Fruit fly (Drosophila melanogaster) whole organism, embryonic: ENCODE measurements around the gene CG18788.

Experiments
- Abd-B ChIP-seq: fragments of 200-800 bp; sonication (Bioruptor generic); optimal IDR thresholded peaks from 2 replicates; lab custom pipeline; 2018; ENCODE audit warnings: missing biosample characterization, mild to moderate bottlenecking, missing genetic modification characterization, moderate library complexity
- Atf3 ChIP-seq: fragments of 200-800 bp; sonication (Bioruptor generic); optimal IDR thresholded peaks from 3 replicates; lab custom pipeline; 2016; ENCODE audit warnings: missing biosample characterization, missing genetic modification characterization
- BEAF-32 ChIP-seq: fragments of 200-800 bp; sonication (Bioruptor generic); optimal IDR thresholded peaks from 3 replicates; lab custom pipeline; 2017; ENCODE audit warnings: missing biosample characterization, missing genetic modification characterization, mild to moderate bottlenecking, moderate library complexity, missing genetic modification reagents
- Bdp1 ChIP-seq: fragments of 200-800 bp; sonication (Bioruptor generic); optimal IDR thresholded peaks from 3 replicates; lab custom pipeline; 2016; ENCODE audit warnings: missing biosample characterization, missing genetic modification characterization
- CG10543 ChIP-seq: fragments of 200-800 bp; sonication (Bioruptor generic); optimal IDR thresholded peaks from 3 replicates; lab custom pipeline; 2017; ENCODE audit warnings: missing biosample characterization, mild to moderate bottlenecking, missing genetic modification characterization, moderate library complexity
- CG1647 ChIP-seq: fragments of 200-800 bp; sonication (Bioruptor generic); optimal IDR thresholded peaks from 3 replicates; lab custom pipeline; 2016; ENCODE audit warnings: missing biosample characterization, missing genetic modification characterization
- CG17361 ChIP-seq: fragments of 200-800 bp; sonication (Bioruptor generic); IDR thresholded peaks from 3 replicates; pipeline ENCODE4 v1.3.6; 2022; ENCODE audit warnings: missing biosample characterization, missing genetic modification characterization
- CG17829 ChIP-seq: fragments of 200-800 bp; optimal IDR thresholded peaks from 2 replicates; lab custom pipeline; 2019; ENCODE audit warnings: missing biosample characterization, mild to moderate bottlenecking, missing genetic modification characterization, moderate library complexity
- CG2116 ChIP-seq: fragments of 200-800 bp; sonication (Bioruptor generic); optimal IDR thresholded peaks from 3 replicates; lab custom pipeline; 2018; ENCODE audit warnings: missing biosample characterization, mild to moderate bottlenecking, missing genetic modification characterization
- CG2202 ChIP-seq: fragments of 200-800 bp; sonication (Bioruptor generic); optimal IDR thresholded peaks from 2 replicates; lab custom pipeline; 2018; ENCODE audit warnings: missing biosample characterization, mild to moderate bottlenecking, missing genetic modification characterization
- CG30403 ChIP-seq: fragments of 200-800 bp; sonication (Bioruptor generic); optimal IDR thresholded peaks from 3 replicates; lab custom pipeline; 2016; ENCODE audit warnings: missing biosample characterization, missing genetic modification characterization
- CG3995 ChIP-seq: fragments of 200-800 bp; sonication (Bioruptor generic); optimal IDR thresholded peaks from 3 replicates; lab custom pipeline; 2016; ENCODE audit warnings: missing biosample characterization, missing genetic modification characterization
- CG4820 ChIP-seq: fragments of 200-800 bp; sonication (Bioruptor generic); optimal IDR thresholded peaks from 3 replicates; lab custom pipeline; 2016; ENCODE audit warnings: missing biosample characterization, missing genetic modification characterization
- CG6254 ChIP-seq: fragments of 200-800 bp; sonication (Bioruptor generic); optimal IDR thresholded peaks from 3 replicates; lab custom pipeline; 2017; ENCODE audit warnings: mild to moderate bottlenecking, missing biosample characterization, missing genetic modification reagents, missing genetic modification characterization
- CG8478 ChIP-seq: fragments of >200 bp; optimal IDR thresholded peaks from 2 replicates; lab custom pipeline; 2018
- CG9215 ChIP-seq: fragments of 200-800 bp; sonication (Bioruptor generic); IDR thresholded peaks from 2 replicates; pipeline ENCODE4 v1.3.6; 2022; ENCODE audit warnings: missing biosample characterization, missing genetic modification characterization
- CG9437 ChIP-seq: fragments of 200-800 bp; sonication (Bioruptor generic); optimal IDR thresholded peaks from 2 replicates; lab custom pipeline; 2018; ENCODE audit warnings: missing biosample characterization, mild to moderate bottlenecking, missing genetic modification characterization
- CkIIα-i1 ChIP-seq: fragments of 200-800 bp; sonication (Bioruptor generic); IDR thresholded peaks from 2 replicates; pipeline ENCODE4 v1.3.6; 2022; ENCODE audit warnings: missing biosample characterization, missing genetic modification characterization
- Dad ChIP-seq: fragments of 200-800 bp; sonication (Bioruptor generic); optimal IDR thresholded peaks from 3 replicates; lab custom pipeline; 2016; ENCODE audit warnings: missing biosample characterization, missing genetic modification characterization
- Ets97D ChIP-seq: fragments of 200-800 bp; sonication (Bioruptor generic); optimal IDR thresholded peaks from 3 replicates; lab custom pipeline; 2016; ENCODE audit warnings: missing biosample characterization, missing genetic modification characterization
- HmgZ ChIP-seq: fragments of 200-800 bp; sonication (Bioruptor generic); optimal IDR thresholded peaks from 2 replicates; lab custom pipeline; 2018; ENCODE audit warnings: missing biosample characterization, mild to moderate bottlenecking, missing genetic modification characterization
- Hmx ChIP-seq: fragments of 200-800 bp; sonication (Bioruptor generic); optimal IDR thresholded peaks from 2 replicates; lab custom pipeline; 2016; ENCODE audit warnings: missing biosample characterization, missing genetic modification characterization
- Hr3 ChIP-seq: fragments of 200-800 bp; sonication (Bioruptor generic); optimal IDR thresholded peaks from 3 replicates; lab custom pipeline; 2016; ENCODE audit warnings: missing biosample characterization, missing genetic modification characterization
- Mad ChIP-seq: fragments of 200-800 bp; sonication (Bioruptor generic); optimal IDR thresholded peaks from 2 replicates; lab custom pipeline; 2016; ENCODE audit warnings: missing biosample characterization, missing genetic modification characterization
- Max ChIP-seq: fragments of 200-800 bp; sonication (Bioruptor generic); optimal IDR thresholded peaks from 2 replicates; lab custom pipeline; 2016; ENCODE audit warnings: missing biosample characterization, mild to moderate bottlenecking, missing genetic modification characterization
- Myb ChIP-seq: fragments of 200-800 bp; sonication (Bioruptor generic); optimal IDR thresholded peaks from 2 replicates; lab custom pipeline; 2016; ENCODE audit warnings: missing biosample characterization, missing genetic modification characterization
- NC2β ChIP-seq: fragments of 200-800 bp; sonication (Bioruptor generic); optimal IDR thresholded peaks from 2 replicates; lab custom pipeline; 2016; ENCODE audit warnings: missing biosample characterization, missing genetic modification characterization
- Nf-YB ChIP-seq: fragments of 200-800 bp; sonication (Bioruptor generic); optimal IDR thresholded peaks from 3 replicates; lab custom pipeline; 2019; ENCODE audit warnings: missing biosample characterization, mild to moderate bottlenecking, missing genetic modification characterization, moderate library complexity
- NfI ChIP-seq: fragments of 200-800 bp; sonication (Bioruptor generic); optimal IDR thresholded peaks from 3 replicates; lab custom pipeline; 2018; ENCODE audit warnings: missing biosample characterization, mild to moderate bottlenecking, missing genetic modification characterization, moderate library complexity
- Oli ChIP-seq: fragments of 200-800 bp; sonication (Bioruptor generic); optimal IDR thresholded peaks from 2 replicates; lab custom pipeline; 2018; ENCODE audit warnings: missing biosample characterization, mild to moderate bottlenecking, missing genetic modification characterization, moderate library complexity
- Sry-δ ChIP-seq: fragments of 200-800 bp; sonication (Bioruptor generic); optimal IDR thresholded peaks from 2 replicates; lab custom pipeline; 2016; ENCODE audit warnings: missing biosample characterization, missing genetic modification characterization
- Ssrp ChIP-seq: fragments of 200-800 bp; sonication (Bioruptor generic); optimal IDR thresholded peaks from 2 replicates; lab custom pipeline; 2018; ENCODE audit warnings: missing biosample characterization, mild to moderate bottlenecking, missing genetic modification characterization, moderate library complexity
- Stat92E ChIP-seq, 3 experiments: fragments of >200 bp in 2 of 3; fragments of 200-800 bp in 1 of 3; sonication (Bioruptor generic) in 1 of 3; optimal IDR thresholded peaks; 2 replicates each; lab custom pipeline; 2017 to 2019; ENCODE audit warnings: missing biosample characterization in 3 of 3, missing genetic modification characterization in 3 of 3, mild to moderate bottlenecking in 1 of 3, moderate library complexity in 1 of 3
- Tbp ChIP-seq: fragments of >200 bp; optimal IDR thresholded peaks from 2 replicates; lab custom pipeline; 2018; ENCODE audit warnings: missing biosample characterization, missing genetic modification characterization
- Xrp1 ChIP-seq: fragments of 200-800 bp; sonication (Bioruptor generic); IDR thresholded peaks from 2 replicates; pipeline ENCODE4 v1.3.6; 2022; ENCODE audit warnings: missing biosample characterization, missing genetic modification characterization
- amos ChIP-seq: fragments of 200-800 bp; sonication (Bioruptor generic); IDR thresholded peaks from 2 replicates; pipeline ENCODE4 v1.3.6; 2022; ENCODE audit warnings: missing biosample characterization, missing genetic modification characterization; ENCODE audit not compliant: partially characterized antibody
- ara ChIP-seq: fragments of 200-800 bp; sonication (Bioruptor generic); IDR thresholded peaks from 2 replicates; pipeline ENCODE4 v1.3.6; 2022; ENCODE audit warnings: missing biosample characterization, missing genetic modification characterization
- chif ChIP-seq, 2 experiments: fragments of 200-800 bp; sonication (Bioruptor generic); optimal IDR thresholded peaks; 3 replicates each; lab custom pipeline; 2016; ENCODE audit warnings: missing biosample characterization in 2 of 2, missing genetic modification characterization in 2 of 2
- chm ChIP-seq: fragments of 200-800 bp; sonication (Bioruptor generic); IDR thresholded peaks from 2 replicates; pipeline ENCODE4 v1.3.6; 2022; ENCODE audit warnings: missing biosample characterization, missing genetic modification characterization
- dimm ChIP-seq: fragments of 200-800 bp; sonication (Bioruptor generic); IDR thresholded peaks from 2 replicates; pipeline ENCODE4 v1.3.6; 2022; ENCODE audit warnings: missing biosample characterization, missing genetic modification characterization
- fd96Cb ChIP-seq: fragments of 200-800 bp; sonication (Bioruptor generic); optimal IDR thresholded peaks from 2 replicates; lab custom pipeline; 2018; ENCODE audit warnings: missing biosample characterization, mild to moderate bottlenecking, missing genetic modification characterization, moderate library complexity
- ind ChIP-seq: fragments of 200-800 bp; sonication (Bioruptor generic); optimal IDR thresholded peaks from 3 replicates; lab custom pipeline; 2016; ENCODE audit warnings: missing biosample characterization, missing genetic modification characterization
- klu ChIP-seq: fragments of 200-800 bp; sonication (Bioruptor generic); IDR thresholded peaks from 2 replicates; pipeline ENCODE4 v1.3.6; 2022; ENCODE audit warnings: missing biosample characterization, missing genetic modification characterization
- kni ChIP-seq: fragments of 200-800 bp; sonication (Bioruptor generic); optimal IDR thresholded peaks from 3 replicates; lab custom pipeline; 2017; ENCODE audit warnings: mild to moderate bottlenecking, missing biosample characterization, missing genetic modification reagents, missing genetic modification characterization
- mam ChIP-seq: fragments of 200-800 bp; sonication (Bioruptor generic); optimal IDR thresholded peaks from 3 replicates; lab custom pipeline; 2016; ENCODE audit warnings: missing biosample characterization, missing genetic modification characterization
- pnt ChIP-seq: fragments of 200-800 bp; sonication (Bioruptor generic); optimal IDR thresholded peaks from 3 replicates; lab custom pipeline; 2016; ENCODE audit warnings: missing biosample characterization, missing genetic modification characterization
- rib ChIP-seq: fragments of 200-800 bp; sonication (Bioruptor generic); IDR thresholded peaks from 2 replicates; pipeline ENCODE4 v1.3.6; 2022; ENCODE audit warnings: missing biosample characterization, missing genetic modification characterization
- sens ChIP-seq: fragments of 200-800 bp; sonication (Bioruptor generic); peaks from one replicate; lab custom pipeline; 2016; ENCODE audit warnings: missing biosample characterization, missing genetic modification characterization
- sisA ChIP-seq: fragments of 200-800 bp; sonication (Bioruptor generic); IDR thresholded peaks from 2 replicates; pipeline ENCODE4 v1.3.6; 2022; ENCODE audit warnings: missing biosample characterization, missing genetic modification characterization
- sob ChIP-seq: fragments of 200-800 bp; sonication (Bioruptor generic); IDR thresholded peaks from 2 replicates; pipeline ENCODE4 v1.3.6; 2022; ENCODE audit warnings: missing biosample characterization, missing genetic modification characterization
- stc ChIP-seq: fragments of 200-800 bp; sonication (Bioruptor generic); IDR thresholded peaks from 2 replicates; pipeline ENCODE4 v1.3.6; 2022; ENCODE audit warnings: missing biosample characterization, missing genetic modification characterization
- tin ChIP-seq: fragments of 200-800 bp; sonication (Bioruptor generic); optimal IDR thresholded peaks from 3 replicates; lab custom pipeline; 2016; ENCODE audit warnings: missing biosample characterization, missing genetic modification characterization

CG18788 gene

dm6 chr2L:11987945-11988344, 46.0 kb upstream of the CG18788 start, which contains the start of the genes CG6686 and CG34163 (continued):
- TF ChIP-seq CkIIα-i1 (GFP tag; lab: Robert Waterston, UW) (no peak), CG9437 (GFP tag; lab: Kevin White, UChicago) (peak; percentile 61), CG6254 (peak; percentile 19), HmgZ (peak; percentile 38), chm (GFP tag; lab: Robert Waterston, UW) (no peak), Hr3 (GFP tag; lab: Kevin White, UChicago) (peak; percentile 55), Abd-B (GFP tag; lab: Kevin White, UChicago) (peak; percentile 46), Ssrp (no peak), Tbp (peak; percentile 36), tin (GFP tag; lab: Kevin White, UChicago) (peak; percentile 17), NC2β (peak; percentile 46), mam (peak; percentile 44), Xrp1 (GFP tag; lab: Robert Waterston, UW) (peak; percentile 27; the same call in 1 of the 2 replicates), ara (GFP tag; lab: Robert Waterston, UW) (peak; percentile 34; the same call in 1 of the 2 replicates), amos (GFP tag; lab: Robert Waterston, UW) (0 out of 2 replicates have a peak, but pooled peaks have one; percentile 12), chif (GFP tag; optimal IDR thresholded peaks at IDR 0.05; lab: Kevin White, UChicago) (peak; percentile 31 to 37), Hmx (GFP tag; lab: Kevin White, UChicago) (peak; percentile 29), klu (no peak), dimm (no peak), CG9215 (GFP tag; lab: Robert Waterston, UW) (no peak), Atf3 (no peak), Stat92E (GFP tag; optimal IDR thresholded peaks at IDR 0.05; lab: Kevin White, UChicago) (peak in 1 of 3 experiments; percentile 38), rib (GFP tag; lab: Robert Waterston, UW) (no peak), CG30403 (GFP tag; lab: Kevin White, UChicago) (peak; percentile 69), CG2116 (GFP tag; lab: Kevin White, UChicago) (peak; percentile 63), CG3995 (GFP tag; lab: Kevin White, UChicago) (peak; percentile 31), CG2202 (peak; percentile 2), sens (GFP tag; lab: Kevin White, UChicago) (peak; percentile 86), sisA (peak; percentile 39; the same call in 1 of the 2 replicates), CG1647 (peak; percentile 8), fd96Cb (tag; lab: Kevin White, UChicago) (no peak), Nf-YB (peak; percentile 15), Bdp1 (no peak), Mad (GFP tag; lab: Kevin White, UChicago) (peak; percentile 43), kni (GFP tag; lab: Kevin White, UChicago) (no peak), ind (peak; percentile 12), BEAF-32 (GFP tag; lab: Kevin White, UChicago) (peak; percentile 41), CG17361 (GFP tag; lab: Robert Waterston, UW) (peak; percentile 61; the same call in 2 of the 3 replicates), Sry-δ (GFP tag; lab: Kevin White, UChicago) (peak; percentile 43), Myb (GFP tag; lab: Kevin White, UChicago) (peak; percentile 13), NfI (GFP tag; lab: Kevin White, UChicago) (peak; percentile 35), CG17829 (tag; lab: Kevin White, UChicago) (peak; percentile 39), sob (GFP tag; lab: Robert Waterston, UW) (peak; percentile 42; the same call in 1 of the 2 replicates), Oli (tag; lab: Kevin White, UChicago) (no peak), Ets97D (GFP tag; lab: Kevin White, UChicago) (peak; percentile 71), CG10543 (GFP tag; lab: Kevin White, UChicago) (peak; percentile 1), stc (GFP tag; lab: Robert Waterston, UW) (0 out of 2 replicates have a peak, but pooled peaks have one; percentile 18), Max (GFP tag; lab: Kevin White, UChicago) (peak; percentile 78), CG4820 (peak; percentile 42), pnt (GFP tag; lab: Kevin White, UChicago) (peak; percentile 11), CG8478 (lab: Kevin White, UChicago) (no peak), Dad (GFP tag; lab: Kevin White, UChicago) (peak; percentile 48)
